Fruit fly (Drosophila melanogaster): ENCODE data around the gene CG8813.
A peak's percentile ranks its signal among the peaks of the same experiment; 100 is the strongest.

The CG8813 gene

dm6 chr2L:2886613-2887537, 17.4 kb downstream of the CG8813 start (continued):
- TF ChIP-seq CG6163 (GFP tag; IDR thresholded peaks at IDR 0.05) (peak; percentile 52; the same call in 2 of the 3 replicates), achi (GFP tag; optimal IDR thresholded peaks at IDR 0.05) (peak; percentile 59), Hr4 (GFP tag; optimal IDR thresholded peaks at IDR 0.05) (no peak), Smox (GFP tag; optimal IDR thresholded peaks at IDR 0.05) (no peak), CG11294 (GFP tag; IDR thresholded peaks at IDR 0.05) (no peak), Hr38 (GFP tag; optimal IDR thresholded peaks at IDR 0.05) (no peak), dac (GFP tag; optimal IDR thresholded peaks at IDR 0.05) (peak; percentile 20), Eip75B (GFP tag; optimal IDR thresholded peaks at IDR 0.05) (no peak), CG10631 (GFP tag; optimal IDR thresholded peaks at IDR 0.05) (no peak)

DNA sequence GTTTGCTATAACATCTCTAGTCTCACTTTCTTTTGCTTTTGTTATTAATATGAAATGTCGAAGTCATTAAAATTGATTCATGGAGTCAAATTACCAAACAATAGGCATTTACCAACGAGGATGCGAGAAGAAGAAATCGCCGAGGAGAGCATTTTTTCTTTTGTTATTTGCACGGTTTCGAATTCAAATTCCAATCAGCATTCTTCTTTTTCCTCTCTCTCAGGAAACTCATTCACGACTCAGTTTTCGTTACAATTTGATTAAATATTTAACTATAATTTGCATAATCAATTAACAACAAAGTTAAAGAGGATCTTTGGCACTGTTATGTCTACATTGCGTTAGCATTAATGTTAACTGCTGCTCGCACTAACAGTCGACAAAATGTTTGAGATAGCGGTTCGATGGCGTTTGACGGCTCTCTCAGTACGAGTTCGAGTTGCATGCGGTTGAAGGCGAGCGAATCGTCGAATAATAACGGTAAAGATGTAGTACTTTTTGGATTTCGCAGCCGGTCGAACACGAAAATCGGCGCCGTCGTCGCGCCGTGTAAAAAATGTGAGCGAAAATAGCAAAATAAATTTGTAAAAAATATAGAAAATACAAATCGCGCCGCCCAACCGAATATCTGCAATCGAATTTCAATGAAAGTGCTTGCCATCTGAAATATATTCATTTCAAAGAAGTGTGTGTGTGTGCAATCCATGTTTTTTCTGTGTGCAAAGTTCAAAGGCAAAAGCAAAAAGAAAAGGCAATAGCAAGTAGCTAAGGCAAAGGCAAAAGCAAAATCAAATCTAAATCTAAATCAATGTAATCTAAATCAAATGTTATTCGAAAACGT, 18.5 kb downstream of the CG8813 start:
- TF ChIP-seq achi (GFP tag; optimal IDR thresholded peaks at IDR 0.05) (no peak), CG6792 (GFP tag; optimal IDR thresholded peaks at IDR 0.05) (no peak), CG11902 (GFP tag; optimal IDR thresholded peaks at IDR 0.05) (no peak), cyc (GFP tag; optimal IDR thresholded peaks at IDR 0.05) (no peak), ss (GFP tag; optimal IDR thresholded peaks at IDR 0.05) (peak in 1 of 2 experiments; percentile 13), CG32006 (GFP tag; optimal IDR thresholded peaks at IDR 0.05) (peak; percentile 3), salr (GFP tag; optimal IDR thresholded peaks at IDR 0.05) (peak in 1 of 2 experiments; percentile 19), Sox102F (GFP tag; optimal IDR thresholded peaks at IDR 0.05) (no peak), acj6 (GFP tag; optimal IDR thresholded peaks at IDR 0.05) (no peak), CG11762 (GFP tag; optimal IDR thresholded peaks at IDR 0.05; ENCODE audit: insufficient read depth) (no peak), svp (GFP tag) (peak; percentile 76), Ets96B (tag; optimal IDR thresholded peaks at IDR 0.05) (no peak), CG6808 (GFP tag; optimal IDR thresholded peaks at IDR 0.05) (no peak), CG34406 (GFP tag; optimal IDR thresholded peaks at IDR 0.05) (no peak), CG1621 (tag; optimal IDR thresholded peaks at IDR 0.05) (no peak), CG31627 (GFP tag; optimal IDR thresholded peaks at IDR 0.05) (no peak), CG6163 (GFP tag; IDR thresholded peaks at IDR 0.05) (peak; percentile 21; the same call in 1 of the 3 replicates), Eip78C (GFP tag) (peak; percentile 71), eg (GFP tag; IDR thresholded peaks at IDR 0.05) (no peak), CG7368 (GFP tag; optimal IDR thresholded peaks at IDR 0.05) (no peak), fd85E (GFP tag; optimal IDR thresholded peaks at IDR 0.05) (no peak), CG6854 (GFP tag; optimal IDR thresholded peaks at IDR 0.05) (no peak), Lpt (GFP tag; optimal IDR thresholded peaks at IDR 0.05) (no peak), Sox15 (GFP tag; optimal IDR thresholded peaks at IDR 0.05) (no peak), CG3032 (tag; optimal IDR thresholded peaks at IDR 0.05) (no peak), CG9139 (GFP tag; optimal IDR thresholded peaks at IDR 0.05) (no peak), vri (GFP tag; optimal IDR thresholded peaks at IDR 0.05) (no peak), CG6276 (GFP tag; optimal IDR thresholded peaks at IDR 0.05) (no peak), Eip75B (GFP tag; optimal IDR thresholded peaks at IDR 0.05) (no peak), spab (GFP tag; optimal IDR thresholded peaks at IDR 0.05) (no peak), esn (GFP tag; optimal IDR thresholded peaks at IDR 0.05) (no peak), CG8119 (GFP tag; IDR thresholded peaks at IDR 0.05) (no peak), Hr39 (GFP tag; optimal IDR thresholded peaks at IDR 0.05) (no peak)

Data from whole organism, prepupa.